Worm (Caenorhabditis elegans): ENCODE data around the gene arrd-1.
A peak's percentile ranks its signal among the peaks of the same experiment; 100 is the strongest.

Gene arrd-1

ce11 chrII:581983-582382 is 45.3 kb upstream of the arrd-1 start (continued):
- TF ChIP-seq unc-130 (GFP tag; optimal IDR thresholded peaks at IDR 0.05), result no peak
- TF ChIP-seq hsf-1 (GFP tag; IDR thresholded peaks at IDR 0.05), result peak; percentile 45; the same call in 1 of the 2 replicates
- TF ChIP-seq B0019.2 (GFP tag; conservative IDR thresholded peaks at IDR 0.05), result no peak
- TF ChIP-seq nhr-80 (tag; optimal IDR thresholded peaks at IDR 0.05), result no peak
- no peak for TF ChIP-seq let-526 (GFP tag; IDR thresholded peaks at IDR 0.05)
- TF ChIP-seq zim-3 (tag; optimal IDR thresholded peaks at IDR 0.05), result no peak
- peak; percentile 42 for TF ChIP-seq tlf-1 (GFP tag; optimal IDR thresholded peaks at IDR 0.05)
- TF ChIP-seq snpc-3.4 (tag; optimal IDR thresholded peaks at IDR 0.05), result peak; percentile 25
- no peak for TF ChIP-seq athp-1 (tag; optimal IDR thresholded peaks at IDR 0.05)
- TF ChIP-seq him-1 (tag; optimal IDR thresholded peaks at IDR 0.05), result no peak
- 0 out of 2 replicates have a peak, but pooled peaks have one; percentile 7 for TF ChIP-seq Y79H2A.3 (GFP tag; conservative IDR thresholded peaks at IDR 0.05)
- TF ChIP-seq lsy-27 (tag; optimal IDR thresholded peaks at IDR 0.05; ENCODE audit: borderline replicate concordance, insufficient read depth), result no peak
- TF ChIP-seq nhr-90 (tag; optimal IDR thresholded peaks at IDR 0.05), result no peak
- TF ChIP-seq efl-1 (GFP tag; optimal IDR thresholded peaks at IDR 0.05), result no peak
- TF ChIP-seq die-1 (tag; optimal IDR thresholded peaks at IDR 0.05), result no peak
- TF ChIP-seq ekl-4 (GFP tag; IDR thresholded peaks at IDR 0.05), result peak; percentile 66
- peak; percentile 59 for TF ChIP-seq F52B5.7 (tag; optimal IDR thresholded peaks at IDR 0.05)

- TF ChIP-seq Y95B8A.8 (GFP tag; IDR thresholded peaks at IDR 0.05) (no peak), F49E8.2 (tag; optimal IDR thresholded peaks at IDR 0.05; ENCODE audit: insufficient read depth) (no peak), lsy-27 (tag; optimal IDR thresholded peaks at IDR 0.05; ENCODE audit: borderline replicate concordance, insufficient read depth) (no peak), sdz-38 (tag; optimal IDR thresholded peaks at IDR 0.05) (no peak), ztf-26 (tag; optimal IDR thresholded peaks at IDR 0.05) (no peak), zim-3 (tag; optimal IDR thresholded peaks at IDR 0.05) (no peak), F55B11.4 (tag; optimal IDR thresholded peaks at IDR 0.05; ENCODE audit: borderline replicate concordance, insufficient read depth) (no peak), ceh-40 (GFP tag; IDR thresholded peaks at IDR 0.05) (no peak), F33H1.4 (GFP tag; IDR thresholded peaks at IDR 0.05) (no peak), aptf-2 (GFP tag; conservative IDR thresholded peaks at IDR 0.05) (no peak), F57A8.1 (GFP tag; optimal IDR thresholded peaks at IDR 0.05) (no peak), attf-6 (GFP tag; IDR thresholded peaks at IDR 0.05) (no peak), D2030.7 (GFP tag; IDR thresholded peaks at IDR 0.05) (no peak), let-607 (tag; optimal IDR thresholded peaks at IDR 0.05) (no peak), nfyb-1 (GFP tag; IDR thresholded peaks at IDR 0.05) (no peak)
Observed at ce11 chrII:582649-583048, 44.7 kb upstream of the arrd-1 start, which contains the start of gene fbxb-14. fbxb-14 (minus strand) TSS chrII:582749.

ce11 chrII:584321-584848 is 42.9 kb upstream of the arrd-1 start, which contains the start of the genes W08F4.12 and W08F4.13:
W08F4.12 (minus strand) TSS chrII:584421.
W08F4.13 (plus strand) TSS chrII:584798.
- TF ChIP-seq madf-3 (GFP tag; IDR thresholded peaks at IDR 0.05), result no peak
- no peak for TF ChIP-seq attf-6 (GFP tag; IDR thresholded peaks at IDR 0.05)
- no peak for TF ChIP-seq ZK185.1 (tag; optimal IDR thresholded peaks at IDR 0.05; ENCODE audit: poor library complexity, severe bottlenecking)
- no peak for TF ChIP-seq sdz-38 (tag; optimal IDR thresholded peaks at IDR 0.05)
- no peak for TF ChIP-seq Y56A3A.18 (GFP tag; IDR thresholded peaks at IDR 0.05)
- TF ChIP-seq somi-1 (GFP tag; optimal IDR thresholded peaks at IDR 0.05), result no peak
- no peak for TF ChIP-seq unc-62 (GFP tag; optimal IDR thresholded peaks at IDR 0.05)
- TF ChIP-seq efl-1 (GFP tag; optimal IDR thresholded peaks at IDR 0.05), result no peak
